Fruit fly (Drosophila melanogaster) whole organism, pupa: ENCODE results near the gene CG7166.

Source experiments
- CG10348 ChIP-seq: fragments of 200-800 bp; sonication (Bioruptor generic); IDR thresholded peaks from 2 replicates; pipeline ENCODE4 v1.3.6; 2022; ENCODE audit warnings: missing biosample characterization, missing genetic modification characterization
- CG12605 ChIP-seq: fragments of 200-800 bp; sonication (Bioruptor generic); IDR thresholded peaks from 2 replicates; pipeline ENCODE4 v1.3.6; 2022; ENCODE audit warnings: missing biosample characterization, missing genetic modification characterization
- CG13204 ChIP-seq: fragments of 200-800 bp; sonication (Bioruptor generic); optimal IDR thresholded peaks from 2 replicates; lab custom pipeline; 2018; ENCODE audit warnings: missing biosample characterization, mild to moderate bottlenecking, missing genetic modification characterization, moderate library complexity
- CG14655 ChIP-seq: fragments of 200-800 bp; sonication (Bioruptor generic); optimal IDR thresholded peaks from 3 replicates; lab custom pipeline; 2017; ENCODE audit warnings: mild to moderate bottlenecking, missing biosample characterization, missing genetic modification reagents, missing genetic modification characterization
- CG15710 ChIP-seq: fragments of 200-800 bp; sonication (Bioruptor generic); optimal IDR thresholded peaks from 2 replicates; lab custom pipeline; 2018; ENCODE audit warnings: missing biosample characterization, mild to moderate bottlenecking, missing genetic modification characterization, moderate library complexity
- CG17806 ChIP-seq: fragments of 200-800 bp; sonication (Bioruptor generic); optimal IDR thresholded peaks from 2 replicates; lab custom pipeline; 2018; ENCODE audit warnings: missing biosample characterization, mild to moderate bottlenecking, missing genetic modification characterization, moderate library complexity
- CG32121 ChIP-seq: fragments of 200-800 bp; sonication (Bioruptor generic); IDR thresholded peaks from 2 replicates; pipeline ENCODE4 v1.3.6; 2022; ENCODE audit warnings: missing biosample characterization, missing genetic modification characterization
- CG34367 ChIP-seq: fragments of 200-800 bp; sonication (Bioruptor generic); optimal IDR thresholded peaks from 2 replicates; lab custom pipeline; 2018; ENCODE audit warnings: missing biosample characterization, mild to moderate bottlenecking, missing genetic modification characterization
- CG4496 ChIP-seq: fragments of 200-800 bp; sonication (Bioruptor generic); IDR thresholded peaks from 3 replicates; pipeline ENCODE4 v1.3.6; 2022; ENCODE audit warnings: missing biosample characterization, missing genetic modification characterization
- CG8159 ChIP-seq: fragments of 200-800 bp; sonication (Bioruptor generic); optimal IDR thresholded peaks from 3 replicates; lab custom pipeline; 2018; ENCODE audit warnings: missing biosample characterization, mild to moderate bottlenecking, missing genetic modification characterization, moderate library complexity
- CG8301 ChIP-seq: fragments of 200-800 bp; sonication (Bioruptor generic); optimal IDR thresholded peaks from 2 replicates; lab custom pipeline; 2018; ENCODE audit warnings: missing biosample characterization, mild to moderate bottlenecking, missing genetic modification characterization
- CG9948 ChIP-seq: fragments of 200-800 bp; sonication (Bioruptor generic); optimal IDR thresholded peaks from 2 replicates; lab custom pipeline; 2018; ENCODE audit warnings: missing biosample characterization, mild to moderate bottlenecking, missing genetic modification characterization, moderate library complexity
- D1 ChIP-seq: fragments of 200-800 bp; sonication (Bioruptor generic); optimal IDR thresholded peaks from 2 replicates; lab custom pipeline; 2018; ENCODE audit warnings: missing biosample characterization, mild to moderate bottlenecking, missing genetic modification characterization, moderate library complexity
- EcR ChIP-seq: fragments of 200-800 bp; sonication (Bioruptor generic); optimal IDR thresholded peaks from 3 replicates; lab custom pipeline; 2019; ENCODE audit warnings: missing biosample characterization, missing genetic modification characterization, mild to moderate bottlenecking, moderate library complexity, missing genetic modification reagents
- Ets98B ChIP-seq: fragments of 200-800 bp; sonication (Bioruptor generic); IDR thresholded peaks from 2 replicates; pipeline ENCODE4 v1.3.6; 2022; ENCODE audit warnings: missing biosample characterization, missing genetic modification characterization
- Pif1A ChIP-seq: fragments of 200-800 bp; sonication (Bioruptor generic); optimal IDR thresholded peaks from 3 replicates; lab custom pipeline; 2016; ENCODE audit warnings: missing biosample characterization, missing genetic modification characterization
- Pif1B ChIP-seq: fragments of 200-800 bp; sonication (Bioruptor generic); optimal IDR thresholded peaks from 3 replicates; lab custom pipeline; 2016; ENCODE audit warnings: missing biosample characterization, missing genetic modification characterization
- Snoo ChIP-seq: fragments of 200-800 bp; sonication (Bioruptor generic); optimal IDR thresholded peaks from 3 replicates; lab custom pipeline; 2017; ENCODE audit warnings: missing biosample characterization, mild to moderate bottlenecking, missing genetic modification characterization, inconsistent platforms
- fd96Ca ChIP-seq: fragments of 200-800 bp; sonication (Bioruptor generic); IDR thresholded peaks from 3 replicates; pipeline ENCODE4 v1.3.6; 2022; ENCODE audit warnings: missing biosample characterization, missing genetic modification characterization
- gl ChIP-seq: fragments of 200-800 bp; sonication (Bioruptor generic); optimal IDR thresholded peaks from 2 replicates; lab custom pipeline; 2018; ENCODE audit warnings: missing biosample characterization, mild to moderate bottlenecking, missing genetic modification characterization
- rn ChIP-seq: fragments of 200-800 bp; sonication (Bioruptor generic); IDR thresholded peaks from 2 replicates; pipeline ENCODE4 v1.3.6; 2022; ENCODE audit warnings: missing biosample characterization, missing genetic modification characterization

Gene CG7166

DNA sequence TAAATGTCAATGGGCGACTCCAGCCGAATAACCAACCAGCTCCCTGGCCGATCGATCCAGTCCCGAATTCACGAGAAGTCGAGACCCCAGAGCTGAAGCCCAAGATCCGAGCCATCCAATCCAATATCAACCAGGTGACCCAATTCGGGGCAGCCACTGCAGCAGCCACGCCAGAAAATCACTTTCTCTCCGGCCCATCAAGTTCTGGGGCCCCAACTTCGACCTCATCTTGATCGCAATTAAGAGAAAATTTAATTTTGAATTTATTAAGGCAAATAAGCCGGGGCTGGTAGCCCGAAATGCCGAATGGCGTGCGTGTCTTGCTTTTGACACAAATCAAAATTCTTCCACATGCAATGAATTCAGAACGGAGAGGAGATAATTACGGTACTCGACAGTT is 22.4 kb upstream of the CG7166 start:
- TF ChIP-seq CG34367 (tag; lab: Kevin White, UChicago) (no peak), CG10348 (no peak), CG8301 (tag; lab: Kevin White, UChicago) (no peak), fd96Ca (GFP tag; lab: Robert Waterston, UW) (no peak), D1 (tag; lab: Kevin White, UChicago) (no peak), CG8159 (tag; lab: Kevin White, UChicago) (no peak), CG17806 (tag; lab: Kevin White, UChicago) (no peak), Pif1B (GFP tag; lab: Kevin White, UChicago) (no peak), EcR (GFP tag; lab: Kevin White, UChicago) (no peak), CG32121 (GFP tag; lab: Robert Waterston, UW) (no peak), CG15710 (tag; lab: Kevin White, UChicago) (no peak), CG13204 (GFP tag; lab: Kevin White, UChicago) (no peak), CG9948 (tag; lab: Kevin White, UChicago) (no peak)

DNA sequence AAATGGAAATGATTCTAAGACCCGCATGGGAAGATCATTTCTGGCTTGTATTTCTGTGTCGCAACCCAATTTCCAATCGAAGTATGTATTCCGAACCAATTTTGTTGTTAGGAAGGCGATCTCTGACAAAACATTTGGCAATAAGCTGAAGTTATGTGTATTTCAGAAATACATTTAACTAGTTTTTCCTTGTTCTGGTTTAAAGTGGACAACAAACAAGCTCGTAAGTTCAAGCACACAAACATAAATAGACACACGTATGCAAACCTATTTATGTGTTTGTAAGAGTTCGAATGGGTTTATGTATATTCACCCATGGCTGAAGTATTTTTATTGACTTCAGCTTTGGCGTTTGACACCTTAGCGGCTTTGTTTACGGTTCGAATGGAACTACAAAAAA is 20.4 kb upstream of the CG7166 start:
- no peak for TF ChIP-seq CG9948 (tag; lab: Kevin White, UChicago)
- no peak for TF ChIP-seq rn (GFP tag; lab: Robert Waterston, UW)
- no peak for TF ChIP-seq Pif1B (GFP tag; lab: Kevin White, UChicago)
- no peak for TF ChIP-seq CG12605 (GFP tag; lab: Robert Waterston, UW)
- no peak for TF ChIP-seq CG8301 (tag; lab: Kevin White, UChicago)
- no peak for TF ChIP-seq CG15710 (tag; lab: Kevin White, UChicago)
- no peak for TF ChIP-seq CG17806 (tag; lab: Kevin White, UChicago)
- TF ChIP-seq CG4496 (GFP tag; lab: Robert Waterston, UW), result no peak
- TF ChIP-seq CG13204 (GFP tag; lab: Kevin White, UChicago), result no peak
- no peak for TF ChIP-seq EcR (GFP tag; lab: Kevin White, UChicago)
- TF ChIP-seq CG34367 (tag; lab: Kevin White, UChicago), result no peak
- TF ChIP-seq Ets98B, result no peak
- TF ChIP-seq fd96Ca (GFP tag; lab: Robert Waterston, UW), result no peak
- no peak for TF ChIP-seq CG8159 (tag; lab: Kevin White, UChicago)
- TF ChIP-seq Snoo (tag; lab: Kevin White, UChicago), result no peak

DNA sequence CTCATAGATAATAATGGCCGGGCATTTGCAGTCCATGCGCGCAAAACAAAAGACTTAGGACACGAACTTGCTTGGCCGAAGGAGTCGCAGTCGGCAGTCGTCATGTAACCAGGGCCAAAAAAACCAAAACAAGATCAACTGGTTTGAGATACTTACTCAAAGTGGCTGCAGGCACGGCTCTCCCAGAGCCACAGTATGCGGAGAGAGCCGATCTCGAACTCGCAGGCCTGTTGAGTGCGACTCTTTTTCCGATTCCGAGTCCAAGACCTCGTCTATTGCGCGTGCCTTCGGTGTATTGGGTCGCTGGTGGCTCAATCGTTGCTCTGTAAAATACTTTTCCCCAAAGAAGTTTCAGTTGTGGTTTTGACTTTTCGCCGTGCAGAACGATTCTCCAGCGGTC is 19.2 kb upstream of the CG7166 start, which contains the start of gene CG43980:
Gene CG43980, plus strand, starts transcription at position 352 of the 400 bp plus-strand sequence.
- TF ChIP-seq Ets98B (no peak), CG9948 (tag; lab: Kevin White, UChicago) (no peak), Pif1A (GFP tag; lab: Kevin White, UChicago) (no peak), CG8301 (tag; lab: Kevin White, UChicago) (no peak), CG34367 (tag; lab: Kevin White, UChicago) (no peak), CG12605 (GFP tag; lab: Robert Waterston, UW) (no peak), CG15710 (tag; lab: Kevin White, UChicago) (no peak), CG8159 (tag; lab: Kevin White, UChicago) (no peak), CG17806 (tag; lab: Kevin White, UChicago) (no peak), fd96Ca (GFP tag; lab: Robert Waterston, UW) (no peak), CG10348 (no peak), CG32121 (GFP tag; lab: Robert Waterston, UW) (no peak), gl (no peak), CG13204 (GFP tag; lab: Kevin White, UChicago) (no peak), Snoo (tag; lab: Kevin White, UChicago) (no peak), rn (GFP tag; lab: Robert Waterston, UW) (no peak), CG14655 (no peak), EcR (GFP tag; lab: Kevin White, UChicago) (no peak), CG4496 (GFP tag; lab: Robert Waterston, UW) (no peak), Pif1B (GFP tag; lab: Kevin White, UChicago) (no peak)

DNA sequence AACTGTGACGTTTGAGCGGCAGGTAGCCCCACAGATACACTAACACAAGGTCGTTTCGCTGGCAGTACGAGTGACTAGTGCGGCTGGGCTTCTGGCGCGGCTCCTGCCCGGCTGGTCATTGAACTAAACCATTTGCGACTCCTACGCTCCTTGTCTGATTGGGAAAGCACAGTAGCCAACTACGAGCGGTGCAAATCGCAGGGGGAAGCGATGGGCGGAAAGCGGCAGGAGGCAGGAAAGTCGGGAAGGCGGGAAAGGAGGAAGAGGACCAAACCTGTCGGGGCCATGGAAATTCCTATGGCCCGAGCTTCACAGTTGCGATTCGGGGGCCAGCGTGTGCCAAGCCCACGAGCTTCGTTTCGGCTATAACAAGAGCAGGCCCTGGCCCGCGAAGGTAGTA is 18.7 kb upstream of the CG7166 start:
- TF ChIP-seq CG13204 (GFP tag; lab: Kevin White, UChicago) (peak; percentile 69), CG34367 (tag; lab: Kevin White, UChicago) (no peak), EcR (GFP tag; lab: Kevin White, UChicago) (peak; percentile 91), CG4496 (GFP tag; lab: Robert Waterston, UW) (peak; percentile 41; the same call in 2 of the 3 replicates), Snoo (tag; lab: Kevin White, UChicago) (no peak), CG15710 (tag; lab: Kevin White, UChicago) (no peak), CG17806 (tag; lab: Kevin White, UChicago) (no peak), CG10348 (no peak), Pif1A (GFP tag; lab: Kevin White, UChicago) (no peak)

DNA sequence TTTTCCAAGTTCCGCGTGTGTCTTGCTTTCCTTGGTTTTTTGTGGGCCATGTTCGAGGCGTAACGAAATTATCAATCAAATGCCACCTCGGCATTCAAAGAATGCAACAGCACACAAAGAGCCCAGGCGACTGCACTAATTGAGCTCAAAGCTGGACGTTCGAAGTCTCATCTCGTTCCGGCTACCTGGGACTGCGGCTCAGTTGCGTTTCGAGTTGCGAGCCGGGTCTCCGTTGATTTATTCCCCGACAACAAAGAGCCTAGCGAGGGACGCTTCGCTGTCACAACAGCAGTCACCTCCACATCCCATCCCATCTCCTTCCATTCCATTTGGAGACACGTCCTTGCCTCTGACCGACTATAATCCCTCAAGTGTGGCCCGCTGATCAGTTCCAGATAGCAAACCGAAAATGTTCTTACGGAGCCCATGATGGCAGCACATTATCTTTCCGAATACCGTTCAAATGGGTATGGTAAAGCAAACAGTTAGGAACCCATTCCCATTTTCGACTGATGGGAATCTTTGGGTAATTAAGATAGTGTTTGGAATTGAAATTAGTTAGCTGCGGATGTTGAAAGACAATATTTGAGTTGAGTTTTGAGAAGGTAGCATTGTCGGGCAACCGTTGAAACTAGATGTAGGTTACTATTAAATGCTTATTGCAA is 17.6 kb upstream of the CG7166 start:
- TF ChIP-seq CG17806 (tag; lab: Kevin White, UChicago) (no peak), CG8159 (tag; lab: Kevin White, UChicago) (no peak), CG12605 (GFP tag; lab: Robert Waterston, UW) (no peak), CG10348 (no peak)

DNA sequence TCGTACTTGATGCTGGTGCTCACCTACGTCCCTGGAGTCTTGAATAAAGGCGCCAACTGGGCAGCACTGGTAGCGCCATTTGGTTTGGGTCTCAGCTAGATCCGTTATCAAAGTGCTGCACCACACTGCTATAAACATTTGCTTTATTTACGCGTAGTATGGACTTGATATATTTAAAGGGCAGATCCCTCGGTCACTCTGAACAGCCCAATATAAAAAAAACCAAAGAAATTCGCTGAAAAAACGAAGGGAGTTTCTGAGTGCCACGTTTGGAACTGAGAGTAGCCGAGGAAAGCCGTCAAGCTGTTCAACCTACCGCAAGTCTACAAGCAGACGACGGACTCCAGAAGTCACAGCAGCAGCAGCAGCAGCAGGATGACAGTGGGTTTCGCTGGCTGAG is 15.4 kb upstream of the CG7166 start, which contains the start of gene Atox1:
Gene Atox1, plus strand, starts transcription at position 181 of the 400 bp plus-strand sequence.
- TF ChIP-seq CG17806 (tag; lab: Kevin White, UChicago) (peak; percentile 16), D1 (tag; lab: Kevin White, UChicago) (no peak), CG14655 (no peak), CG13204 (GFP tag; lab: Kevin White, UChicago) (no peak), CG15710 (tag; lab: Kevin White, UChicago) (peak; percentile 17), CG4496 (GFP tag; lab: Robert Waterston, UW) (peak; percentile 64; the same call in 2 of the 3 replicates), Snoo (tag; lab: Kevin White, UChicago) (peak; percentile 7), CG12605 (GFP tag; lab: Robert Waterston, UW) (peak; percentile 51; the same call in 1 of the 2 replicates), EcR (GFP tag; lab: Kevin White, UChicago) (peak; percentile 58), CG8159 (tag; lab: Kevin White, UChicago) (peak; percentile 17), CG34367 (tag; lab: Kevin White, UChicago) (peak; percentile 14), fd96Ca (GFP tag; lab: Robert Waterston, UW) (peak; percentile 29; the same call in 1 of the 3 replicates), gl (peak; percentile 37)
